Worm (Caenorhabditis elegans): ENCODE measurements around the gene C17A2.2.

- TF ChIP-seq ceh-83 (GFP tag; optimal IDR thresholded peaks at IDR 0.05) (no peak), drap-1 (GFP tag; optimal IDR thresholded peaks at IDR 0.05) (no peak)
These were observed 39.2 kb upstream of the C17A2.2 start, which contains the start of gene F54D10.4 for ce11 chrII:3806964-3807363.

All from whole organism, mixed stage, embryonic.